Fruit fly (Drosophila melanogaster) whole organism, wandering third instar larva: ENCODE measurements around the gene Noc2.
A peak's percentile ranks its signal among the peaks of the same experiment; 100 is the strongest.

Source experiments
- Abd-B ChIP-seq: fragments of >200 bp; optimal IDR thresholded peaks from 2 replicates; lab custom pipeline; 2017; ENCODE audit warnings: missing biosample characterization, missing genetic modification characterization
- CG32264 ChIP-seq: fragments of 200-800 bp; sonication (Bioruptor generic); optimal IDR thresholded peaks from 2 replicates; lab custom pipeline; 2016; ENCODE audit warnings: missing biosample characterization, missing genetic modification characterization
- CG9705 ChIP-seq: fragments of 200-800 bp; sonication (Bioruptor generic); optimal IDR thresholded peaks from 2 replicates; lab custom pipeline; 2018; ENCODE audit warnings: missing biosample characterization, mild to moderate bottlenecking, missing genetic modification characterization
- CrebA ChIP-seq: fragments of 200-800 bp; sonication (Bioruptor generic); optimal IDR thresholded peaks from 2 replicates; lab custom pipeline; 2016; ENCODE audit warnings: missing biosample characterization, mild to moderate bottlenecking, missing genetic modification characterization, borderline replicate concordance
- Dfd ChIP-seq: fragments of >200 bp; optimal IDR thresholded peaks from 2 replicates; lab custom pipeline; 2017; ENCODE audit warnings: missing biosample characterization, missing genetic modification characterization
- Dif ChIP-seq: fragments of 200-275, 200-300 bp; sonication (Bioruptor generic); optimal IDR thresholded peaks from 2 replicates; lab custom pipeline; 2018; ENCODE audit warnings: missing biosample characterization, missing genetic modification characterization; ENCODE audit not compliant: partially characterized antibody
- GATAd ChIP-seq: sonication (Bioruptor generic); optimal IDR thresholded peaks from 2 replicates; lab custom pipeline; 2016; ENCODE audit warnings: missing biosample characterization, missing genetic modification characterization
- HLH106 ChIP-seq: fragments of 200-800 bp; optimal IDR thresholded peaks from 3 replicates; lab custom pipeline; 2019; ENCODE audit warnings: missing biosample characterization, mild to moderate bottlenecking, missing genetic modification characterization, moderate library complexity
- Hnf4 ChIP-seq: fragments of 200-800 bp; sonication (Bioruptor generic); optimal IDR thresholded peaks from 2 replicates; lab custom pipeline; 2016; ENCODE audit warnings: missing biosample characterization, mild to moderate bottlenecking, missing genetic modification characterization
- Hr78 ChIP-seq: fragments of >200 bp; optimal IDR thresholded peaks from 2 replicates; lab custom pipeline; 2017; ENCODE audit warnings: missing biosample characterization, missing genetic modification characterization
- Hr83 ChIP-seq: fragments of 200-300 bp; sonication (Bioruptor generic); optimal IDR thresholded peaks from 2 replicates; lab custom pipeline; 2016; ENCODE audit warnings: missing biosample characterization, mild to moderate bottlenecking, missing genetic modification characterization, moderate library complexity; ENCODE audit not compliant: poor library complexity, severe bottlenecking
- Jra ChIP-seq: sonication (Bioruptor generic); optimal IDR thresholded peaks from 2 replicates; lab custom pipeline; 2016; ENCODE audit warnings: missing biosample characterization, missing genetic modification characterization
- Mio ChIP-seq: sonication (Bioruptor generic); optimal IDR thresholded peaks from 2 replicates; lab custom pipeline; 2016; ENCODE audit warnings: missing biosample characterization, missing genetic modification characterization
- Myc ChIP-seq: fragments of >200 bp; optimal IDR thresholded peaks from 2 replicates; lab custom pipeline; 2017
- N ChIP-seq: fragments of >200 bp; optimal IDR thresholded peaks from 2 replicates; lab custom pipeline; 2018; ENCODE audit warnings: missing biosample characterization, missing external identifiers, missing genetic modification characterization
- OdsH ChIP-seq: fragments of 200-800 bp; sonication (Bioruptor generic); optimal IDR thresholded peaks from 2 replicates; lab custom pipeline; 2016; ENCODE audit warnings: missing biosample characterization, mild to moderate bottlenecking, missing genetic modification characterization
- Rel ChIP-seq, 2 experiments: fragments of 200-800 bp; sonication (Bioruptor generic) in 1 of 2; optimal IDR thresholded peaks; 2 replicates in 1 of 2; 3 replicates in 1 of 2; lab custom pipeline; 2016 to 2019; ENCODE audit warnings: mild to moderate bottlenecking in 2 of 2, missing biosample characterization in 2 of 2, missing genetic modification characterization in 2 of 2, moderate library complexity in 1 of 2
- Sp1 ChIP-seq: fragments of 200-800 bp; sonication (Bioruptor generic); optimal IDR thresholded peaks from 3 replicates; lab custom pipeline; 2019; ENCODE audit warnings: missing biosample characterization, mild to moderate bottlenecking, missing genetic modification characterization, moderate library complexity
- Vsx2 ChIP-seq: fragments of 200-300, 225-300 bp; sonication (Bioruptor generic); optimal IDR thresholded peaks from 2 replicates; lab custom pipeline; 2018; ENCODE audit warnings: missing biosample characterization, missing genetic modification characterization; ENCODE audit not compliant: partially characterized antibody
- br ChIP-seq: fragments of 200-800 bp; sonication (Bioruptor generic); optimal IDR thresholded peaks from 2 replicates; lab custom pipeline; 2016; ENCODE audit warnings: missing biosample characterization, missing genetic modification characterization
- brk ChIP-seq: fragments of 200-800 bp; sonication (Bioruptor generic); optimal IDR thresholded peaks from 2 replicates; lab custom pipeline; 2016; ENCODE audit warnings: missing biosample characterization, mild to moderate bottlenecking, missing genetic modification characterization
- dl ChIP-seq, 2 experiments: fragments of 175-275, 200-275 bp in 1 of 2; fragments of 200-275 bp in 1 of 2; sonication (Bioruptor generic); optimal IDR thresholded peaks; lab custom pipeline; 2018; ENCODE audit warnings: mild to moderate bottlenecking in 2 of 2, missing biosample characterization in 2 of 2, missing genetic modification characterization in 2 of 2, moderate library complexity in 2 of 2; ENCODE audit not compliant: partially characterized antibody in 2 of 2, insufficient read depth in 1 of 2
- dmrt93B ChIP-seq: fragments of 200-800 bp; sonication (Bioruptor generic); optimal IDR thresholded peaks from 2 replicates; lab custom pipeline; 2018; ENCODE audit warnings: missing biosample characterization, mild to moderate bottlenecking, missing genetic modification characterization
- dsf ChIP-seq: sonication (Bioruptor generic); optimal IDR thresholded peaks from 2 replicates; lab custom pipeline; 2016; ENCODE audit warnings: missing biosample characterization, missing genetic modification characterization, borderline replicate concordance
- ey ChIP-seq: fragments of 200-800 bp; sonication (Bioruptor generic); optimal IDR thresholded peaks from 2 replicates; lab custom pipeline; 2016; ENCODE audit warnings: missing biosample characterization, missing genetic modification characterization
- foxo ChIP-seq, 2 experiments: fragments of 200-800 bp; sonication (Bioruptor generic); optimal IDR thresholded peaks; 2 replicates in 1 of 2; 3 replicates in 1 of 2; lab custom pipeline; 2016 to 2017; ENCODE audit warnings: missing biosample characterization in 2 of 2, missing genetic modification characterization in 2 of 2
- fru ChIP-seq: fragments of 200-800 bp; sonication (Bioruptor generic); optimal IDR thresholded peaks from 3 replicates; lab custom pipeline; 2016; ENCODE audit warnings: missing biosample characterization, mild to moderate bottlenecking, missing genetic modification characterization
- h ChIP-seq: fragments of 200-800 bp; sonication (Bioruptor generic); optimal IDR thresholded peaks from 3 replicates; lab custom pipeline; 2016; ENCODE audit warnings: missing biosample characterization, mild to moderate bottlenecking, missing genetic modification characterization
- jim ChIP-seq: fragments of 175-275, 200-325 bp; sonication (Bioruptor generic); optimal IDR thresholded peaks from 2 replicates; lab custom pipeline; 2016; ENCODE audit warnings: missing biosample characterization, mild to moderate bottlenecking, missing genetic modification characterization
- lola ChIP-seq: fragments of >200 bp; optimal IDR thresholded peaks from 2 replicates; lab custom pipeline; 2017; ENCODE audit warnings: missing biosample characterization, missing genetic modification characterization
- pan ChIP-seq: fragments of >200 bp; optimal IDR thresholded peaks from 2 replicates; lab custom pipeline; 2017
- psq ChIP-seq: fragments of 200-800 bp; sonication (Bioruptor generic); optimal IDR thresholded peaks from 3 replicates; lab custom pipeline; 2017; ENCODE audit warnings: missing biosample characterization, mild to moderate bottlenecking, missing genetic modification characterization, moderate library complexity
- rgr ChIP-seq: fragments of 200-800 bp; sonication (Bioruptor generic); optimal IDR thresholded peaks from 3 replicates; lab custom pipeline; 2016; ENCODE audit warnings: missing biosample characterization, mild to moderate bottlenecking, missing genetic modification characterization
- sage ChIP-seq: fragments of 200-800 bp; sonication (Bioruptor generic); optimal IDR thresholded peaks from 2 replicates; lab custom pipeline; 2016; ENCODE audit warnings: missing biosample characterization, mild to moderate bottlenecking, missing genetic modification characterization
- sv ChIP-seq: fragments of 200-800 bp; sonication (Bioruptor generic); optimal IDR thresholded peaks from 3 replicates; lab custom pipeline; 2016; ENCODE audit warnings: missing biosample characterization, missing genetic modification characterization
- tai ChIP-seq: sonication (Bioruptor generic); optimal IDR thresholded peaks from 2 replicates; lab custom pipeline; 2016; ENCODE audit warnings: missing biosample characterization, missing genetic modification characterization
- usp ChIP-seq: fragments of >200 bp; optimal IDR thresholded peaks from 2 replicates; lab custom pipeline; 2017; ENCODE audit warnings: missing biosample characterization, missing genetic modification characterization
- woc ChIP-seq: sonication (Bioruptor generic); optimal IDR thresholded peaks from 2 replicates; lab custom pipeline; 2016; ENCODE audit warnings: missing biosample characterization, mild to moderate bottlenecking, missing genetic modification characterization

Gene Noc2

dm6 chr2L:21162875-21163274 is 566 bp upstream of the Noc2 start, which contains the start of gene Nbr:
Gene Nbr, minus strand, starts transcription at chr2L:21163083.
- no peak for TF ChIP-seq jim (GFP tag; lab: Kevin White, UChicago)
- TF ChIP-seq Dif (GFP tag; lab: Kevin White, UChicago) = peak; percentile 58
- no peak for TF ChIP-seq psq (GFP tag; lab: Kevin White, UChicago)
- no peak for TF ChIP-seq dl (GFP tag; optimal IDR thresholded peaks at IDR 0.05; lab: Kevin White, UChicago; ENCODE audit: insufficient read depth in 1 of 2, partially characterized antibody in 2 of 2)
- TF ChIP-seq Rel (GFP tag; optimal IDR thresholded peaks at IDR 0.05; lab: Kevin White, UChicago) = no peak
- peak; percentile 13 for TF ChIP-seq Rel (tag; optimal IDR thresholded peaks at IDR 0.05; lab: Kevin White, UChicago)
- TF ChIP-seq Hr83 (GFP tag; lab: Kevin White, UChicago) = peak; percentile 49
- TF ChIP-seq rgr (GFP tag; lab: Kevin White, UChicago) = peak; percentile 35
- TF ChIP-seq CG32264 (GFP tag; lab: Kevin White, UChicago) = no peak
- TF ChIP-seq tai = no peak
- TF ChIP-seq Mio (GFP tag; lab: Kevin White, UChicago) = no peak
- TF ChIP-seq HLH106 = no peak
- TF ChIP-seq dmrt93B (GFP tag; lab: Kevin White, UChicago) = no peak

dm6 chr2L:21166422-21166821 is 3.0 kb downstream of the Noc2 start:
- no peak for TF ChIP-seq dmrt93B (GFP tag; lab: Kevin White, UChicago)
- no peak for TF ChIP-seq br (GFP tag; lab: Kevin White, UChicago)
- no peak for TF ChIP-seq foxo (GFP tag; optimal IDR thresholded peaks at IDR 0.05; lab: Kevin White, UChicago)
- no peak for TF ChIP-seq Dfd (GFP tag; lab: Kevin White, UChicago)
- TF ChIP-seq sv (GFP tag; lab: Kevin White, UChicago) = no peak
- TF ChIP-seq usp = no peak
- no peak for TF ChIP-seq Dif (GFP tag; lab: Kevin White, UChicago)
- peak; percentile 4 for TF ChIP-seq woc (GFP tag; lab: Kevin White, UChicago)
- no peak for TF ChIP-seq Sp1
- TF ChIP-seq Abd-B (GFP tag; lab: Kevin White, UChicago) = no peak
- TF ChIP-seq CG9705 (GFP tag; lab: Kevin White, UChicago) = no peak
- TF ChIP-seq Vsx2 (GFP tag; lab: Kevin White, UChicago) = no peak
- TF ChIP-seq CrebA (GFP tag; lab: Kevin White, UChicago) = no peak
- TF ChIP-seq rgr (GFP tag; lab: Kevin White, UChicago) = peak; percentile 1
- no peak for TF ChIP-seq brk (GFP tag; lab: Kevin White, UChicago)
- TF ChIP-seq N (GFP tag; lab: Kevin White, UChicago) = no peak
- no peak for TF ChIP-seq lola (GFP tag; lab: Kevin White, UChicago)
- TF ChIP-seq OdsH = no peak
- peak; percentile 6 for TF ChIP-seq Myc (lab: Kevin White, UChicago)
- no peak for TF ChIP-seq ey (GFP tag; lab: Kevin White, UChicago)
- no peak for TF ChIP-seq tai
- no peak for TF ChIP-seq dsf (GFP tag; lab: Kevin White, UChicago)
- no peak for TF ChIP-seq pan (lab: Kevin White, UChicago)
- TF ChIP-seq h (GFP tag; lab: Kevin White, UChicago) = peak; percentile 36
- no peak for TF ChIP-seq psq (GFP tag; lab: Kevin White, UChicago)
- no peak for TF ChIP-seq Hr83 (GFP tag; lab: Kevin White, UChicago)
- TF ChIP-seq fru (GFP tag; lab: Kevin White, UChicago) = no peak
- TF ChIP-seq CG32264 (GFP tag; lab: Kevin White, UChicago) = no peak
- TF ChIP-seq Mio (GFP tag; lab: Kevin White, UChicago) = no peak
- TF ChIP-seq Hnf4 (GFP tag; lab: Kevin White, UChicago) = peak; percentile 12
- no peak for TF ChIP-seq GATAd
- no peak for TF ChIP-seq jim (GFP tag; lab: Kevin White, UChicago)
- TF ChIP-seq sage (GFP tag; lab: Kevin White, UChicago) = no peak
- TF ChIP-seq Jra (GFP tag; lab: Kevin White, UChicago) = no peak
- TF ChIP-seq dl (GFP tag; optimal IDR thresholded peaks at IDR 0.05; lab: Kevin White, UChicago; ENCODE audit: insufficient read depth in 1 of 2, partially characterized antibody in 2 of 2) = no peak
- TF ChIP-seq HLH106 = peak; percentile 11
- no peak for TF ChIP-seq Rel (GFP tag; optimal IDR thresholded peaks at IDR 0.05; lab: Kevin White, UChicago)
- peak; percentile 39 for TF ChIP-seq Rel (tag; optimal IDR thresholded peaks at IDR 0.05; lab: Kevin White, UChicago)
- no peak for TF ChIP-seq Hr78 (GFP tag; lab: Kevin White, UChicago)
